Worm (Caenorhabditis elegans) whole organism, L2 larva: Measurements from ENCODE around the gene srd-1.

ENCODE experiments used
- blmp-1 ChIP-seq: sonication (generic microtip); optimal IDR thresholded peaks from 2 replicates; lab custom pipeline; 2017; ENCODE audit warnings: missing genetic modification characterization, mild to moderate bottlenecking, missing compliant biosample characterization, antibody characterized with exemption, moderate library complexity; ENCODE audit not compliant: insufficient read depth
- lin-13 ChIP-seq: fragments of 150-350 bp; optimal IDR thresholded peaks from 2 replicates; lab custom pipeline; 2014; ENCODE audit warnings: missing biosample characterization, missing genetic modification reagents, missing genetic modification characterization
- mbf-1 ChIP-seq: sonication (generic microtip); optimal IDR thresholded peaks from 2 replicates; lab custom pipeline; 2017; ENCODE audit warnings: missing biosample characterization, missing genetic modification characterization
- ztf-11 ChIP-seq: sonication (generic microtip); optimal IDR thresholded peaks from 2 replicates; lab custom pipeline; 2017; ENCODE audit warnings: missing biosample characterization, missing genetic modification characterization

DNA sequence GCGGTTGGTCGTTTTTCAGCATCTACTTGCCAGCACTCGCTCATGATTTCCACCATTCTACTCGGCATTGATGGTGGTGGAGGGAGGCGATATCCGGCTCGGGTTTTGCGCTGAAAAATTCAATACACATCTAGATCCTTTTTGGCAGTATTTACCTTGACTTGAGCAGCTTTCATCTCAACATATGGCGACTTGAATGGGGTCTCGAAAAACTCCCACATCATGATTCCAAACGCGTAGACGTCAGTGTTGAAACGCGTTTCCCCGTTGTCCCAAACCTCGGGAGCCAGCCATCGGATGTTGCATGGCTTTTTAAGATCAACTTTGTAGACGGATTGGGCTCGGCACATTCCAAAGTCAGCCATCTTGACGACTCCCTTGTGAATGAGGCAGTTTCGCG lies 16.0 kb upstream of the srd-1 start:
- TF ChIP-seq ztf-11 (tag; lab: Kevin White, UChicago) (no peak), mbf-1 (tag; lab: Kevin White, UChicago) (no peak), blmp-1 (tag; lab: Kevin White, UChicago) (no peak), lin-13 (GFP tag; lab: Kevin White, UChicago) (no peak)
